Worm (Caenorhabditis elegans) whole organism, early embryonic: Measurements from ENCODE around the gene Y23B4A.1.

Experiments used
- B0310.2 ChIP-seq: sonication (generic microtip); optimal IDR thresholded peaks from 2 replicates; lab custom pipeline; 2016; ENCODE audit warnings: mild to moderate bottlenecking, missing genetic modification characterization, missing compliant biosample characterization
- F13C5.2 ChIP-seq: sonication (generic microtip); optimal IDR thresholded peaks from 2 replicates; lab custom pipeline; 2017; ENCODE audit warnings: mild to moderate bottlenecking, missing genetic modification characterization, inconsistent platforms, missing compliant biosample characterization
- aly-1 ChIP-seq: sonication (generic microtip); optimal IDR thresholded peaks from 2 replicates; lab custom pipeline; 2016; ENCODE audit warnings: missing genetic modification characterization, missing compliant biosample characterization
- ama-1 ChIP-seq: fragments of 150-350 bp; optimal IDR thresholded peaks from 2 replicates; lab custom pipeline; 2014
- ceh-13 ChIP-seq: fragments of 200-800 bp; sonication (Bioruptor generic); optimal IDR thresholded peaks from 2 replicates; lab custom pipeline; 2018; ENCODE audit warnings: mild to moderate bottlenecking, missing genetic modification characterization, missing compliant biosample characterization
- ceh-36 ChIP-seq: sonication (generic microtip); optimal IDR thresholded peaks from 2 replicates; lab custom pipeline; 2016; ENCODE audit warnings: missing genetic modification characterization, inconsistent platforms, missing compliant biosample characterization
- ets-7 ChIP-seq: sonication (generic microtip); optimal IDR thresholded peaks from 2 replicates; lab custom pipeline; 2016; ENCODE audit warnings: missing genotype, missing genetic modification characterization, missing compliant biosample characterization
- flt-1 ChIP-seq: fragments of 200-800 bp; sonication (Bioruptor generic); IDR thresholded peaks from 2 replicates; pipeline ENCODE4 v1.3.6; 2022; ENCODE audit warnings: missing genetic modification characterization, missing compliant biosample characterization
- hmbx-1 ChIP-seq: sonication (generic microtip); optimal IDR thresholded peaks from 2 replicates; lab custom pipeline; 2016; ENCODE audit warnings: mild to moderate bottlenecking, missing genetic modification characterization, missing compliant biosample characterization
- hmg-4 ChIP-seq: fragments of 200-800 bp; sonication (Bioruptor generic); optimal IDR thresholded peaks from 2 replicates; lab custom pipeline; 2018; ENCODE audit warnings: mild to moderate bottlenecking, missing genetic modification characterization, missing compliant biosample characterization
- hnd-1 ChIP-seq: sonication (generic microtip); optimal IDR thresholded peaks from 2 replicates; lab custom pipeline; 2016; ENCODE audit warnings: missing genetic modification characterization, missing compliant biosample characterization
- pes-1 ChIP-seq: fragments of 200-800 bp; sonication (Bioruptor generic); IDR thresholded peaks from 2 replicates; pipeline ENCODE4 v1.3.6; 2022; ENCODE audit warnings: missing genetic modification reagents, missing genetic modification characterization, missing compliant biosample characterization
- scrt-1 ChIP-seq: fragments of 200-800 bp; sonication (Bioruptor generic); IDR thresholded peaks from 2 replicates; pipeline ENCODE4 v1.3.6; 2022; ENCODE audit warnings: missing genetic modification characterization, missing compliant biosample characterization
- sea-1 ChIP-seq: fragments of 200-800 bp; sonication (Bioruptor generic); conservative IDR thresholded peaks from 2 replicates; pipeline ENCODE4 v1.3.6; 2022; ENCODE audit warnings: missing genetic modification characterization, missing compliant biosample characterization
- tbx-11 ChIP-seq: fragments of 200-800 bp; sonication (Bioruptor generic); IDR thresholded peaks from 2 replicates; pipeline ENCODE4 v1.3.6; 2022; ENCODE audit warnings: missing genetic modification characterization, missing compliant biosample characterization
- tbx-37 ChIP-seq: fragments of 200-800 bp; sonication (Bioruptor generic); conservative IDR thresholded peaks from 2 replicates; pipeline ENCODE4 v1.3.6; 2022; ENCODE audit warnings: missing genetic modification reagents, missing genetic modification characterization, missing compliant biosample characterization
- tra-4 ChIP-seq: sonication (generic microtip); optimal IDR thresholded peaks from 2 replicates; lab custom pipeline; 2017; ENCODE audit warnings: missing genetic modification characterization, missing compliant biosample characterization

The Y23B4A.1 gene

DNA sequence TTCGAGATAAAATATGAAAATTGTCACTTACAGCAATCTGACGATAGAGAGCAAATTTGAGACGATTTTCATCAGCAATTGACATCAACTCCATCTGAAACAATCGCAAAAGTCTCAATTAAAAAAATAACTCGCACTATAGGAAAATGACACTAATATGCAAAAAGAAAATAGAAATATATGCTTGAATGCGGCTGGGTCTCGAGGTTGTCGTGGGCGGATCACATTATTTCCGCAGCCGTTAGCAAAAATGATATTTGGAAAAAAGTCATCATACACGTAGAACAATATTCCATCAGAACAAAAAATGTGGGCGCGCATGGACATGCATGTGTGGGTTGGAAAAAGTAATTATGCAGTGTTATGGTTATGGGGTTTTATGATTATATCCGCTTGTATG lies at the start of gene Y23B4A.1:
TSS of gene Y23B4A.1 (minus strand) at position 101 of the 400 bp plus-strand sequence.
- TF ChIP-seq F13C5.2 (no peak), tbx-11 (GFP tag; lab: Robert Waterston, UW) (no peak), ceh-36 (tag; lab: Kevin White, UChicago) (no peak), hmg-4 (GFP tag; lab: Kevin White, UChicago) (no peak), hmbx-1 (no peak), tbx-37 (no peak), sea-1 (GFP tag; lab: Robert Waterston, UW) (no peak), hnd-1 (tag; lab: Kevin White, UChicago) (no peak), flt-1 (GFP tag; lab: Robert Waterston, UW) (no peak), pes-1 (no peak), ets-7 (tag; lab: Kevin White, UChicago) (no peak), B0310.2 (no peak), tra-4 (no peak), ceh-13 (no peak), scrt-1 (GFP tag; lab: Robert Waterston, UW) (no peak), aly-1 (no peak), ama-1 (lab: Kevin White, UChicago) (no peak)

DNA sequence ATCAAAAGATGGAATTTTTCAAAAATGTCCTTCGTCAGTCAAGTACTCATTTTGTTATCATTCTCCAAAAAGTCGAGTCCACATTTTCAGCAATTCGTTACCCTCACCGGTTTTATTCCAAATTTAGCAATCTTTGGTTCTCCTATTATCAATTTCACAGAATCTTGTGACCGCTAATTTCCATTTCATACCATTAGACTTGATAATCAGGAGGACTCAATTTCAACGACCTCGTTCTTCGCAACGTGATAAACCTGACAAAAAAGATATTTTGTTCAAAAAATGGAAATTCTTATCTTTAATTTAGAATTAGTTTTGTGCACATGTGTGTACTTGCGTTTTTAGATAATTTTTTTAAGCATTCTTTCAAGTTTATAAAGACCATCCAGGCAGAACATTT lies 45.4 kb upstream of the Y23B4A.1 start:
- no peak for TF ChIP-seq ceh-13
- TF ChIP-seq hnd-1 (tag; lab: Kevin White, UChicago) = no peak
- TF ChIP-seq ama-1 (lab: Kevin White, UChicago) = no peak
- TF ChIP-seq hmbx-1 = no peak
- no peak for TF ChIP-seq tbx-37
- TF ChIP-seq aly-1 = no peak
- no peak for TF ChIP-seq ets-7 (tag; lab: Kevin White, UChicago)
- no peak for TF ChIP-seq flt-1 (GFP tag; lab: Robert Waterston, UW)
- TF ChIP-seq ceh-36 (tag; lab: Kevin White, UChicago) = no peak
- TF ChIP-seq F13C5.2 = no peak
- no peak for TF ChIP-seq scrt-1 (GFP tag; lab: Robert Waterston, UW)
- no peak for TF ChIP-seq tra-4
- TF ChIP-seq sea-1 (GFP tag; lab: Robert Waterston, UW) = no peak
- no peak for TF ChIP-seq B0310.2
- no peak for TF ChIP-seq tbx-11 (GFP tag; lab: Robert Waterston, UW)
- TF ChIP-seq pes-1 = no peak
- no peak for TF ChIP-seq hmg-4 (GFP tag; lab: Kevin White, UChicago)

DNA sequence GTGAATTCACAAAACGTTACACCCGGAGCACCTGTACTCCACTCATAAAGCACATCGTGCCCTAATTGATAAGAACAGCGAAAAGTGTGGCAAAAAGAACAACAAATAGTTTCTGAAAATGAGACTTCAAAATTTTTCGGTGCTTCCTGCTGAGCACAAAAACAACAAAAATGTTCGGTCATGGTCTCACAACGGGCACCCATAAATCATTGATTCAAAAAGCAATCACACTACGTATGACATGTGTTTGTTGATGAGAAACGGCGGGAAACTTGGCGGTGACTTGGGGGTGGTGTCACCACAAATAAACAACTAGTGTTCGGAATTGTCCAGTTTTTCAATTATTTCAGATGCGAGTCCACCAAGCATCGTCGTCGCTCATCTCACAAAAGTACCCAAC lies 43.7 kb upstream of the Y23B4A.1 start:
- TF ChIP-seq scrt-1 (GFP tag; lab: Robert Waterston, UW) (no peak), ceh-36 (tag; lab: Kevin White, UChicago) (no peak), B0310.2 (no peak), tbx-37 (no peak), hmg-4 (GFP tag; lab: Kevin White, UChicago) (no peak), ceh-13 (no peak), pes-1 (no peak), hnd-1 (tag; lab: Kevin White, UChicago) (no peak), F13C5.2 (no peak), ets-7 (tag; lab: Kevin White, UChicago) (no peak), sea-1 (GFP tag; lab: Robert Waterston, UW) (no peak), tra-4 (no peak), tbx-11 (GFP tag; lab: Robert Waterston, UW) (no peak), hmbx-1 (no peak), ama-1 (lab: Kevin White, UChicago) (no peak), flt-1 (GFP tag; lab: Robert Waterston, UW) (no peak), aly-1 (no peak)

- no peak for TF ChIP-seq scrt-1 (GFP tag; lab: Robert Waterston, UW)
- TF ChIP-seq hnd-1 (tag; lab: Kevin White, UChicago) = no peak
- no peak for TF ChIP-seq tbx-11 (GFP tag; lab: Robert Waterston, UW)
- no peak for TF ChIP-seq aly-1
- no peak for TF ChIP-seq pes-1
- no peak for TF ChIP-seq ceh-13
- no peak for TF ChIP-seq tbx-37
- TF ChIP-seq tra-4 = no peak
- TF ChIP-seq F13C5.2 = no peak
- TF ChIP-seq hmbx-1 = no peak
- TF ChIP-seq B0310.2 = no peak
- TF ChIP-seq sea-1 (GFP tag; lab: Robert Waterston, UW) = no peak
- no peak for TF ChIP-seq flt-1 (GFP tag; lab: Robert Waterston, UW)
- no peak for TF ChIP-seq ceh-36 (tag; lab: Kevin White, UChicago)
- no peak for TF ChIP-seq hmg-4 (GFP tag; lab: Kevin White, UChicago)
- TF ChIP-seq ama-1 (lab: Kevin White, UChicago) = no peak
- no peak for TF ChIP-seq ets-7 (tag; lab: Kevin White, UChicago)
Observed at ce11 chrX:5958815-5959214, 41.6 kb upstream of the Y23B4A.1 start, which contains the start of gene R07E4.1. TSS of gene R07E4.1 (plus strand) at chrX:5959115.

DNA sequence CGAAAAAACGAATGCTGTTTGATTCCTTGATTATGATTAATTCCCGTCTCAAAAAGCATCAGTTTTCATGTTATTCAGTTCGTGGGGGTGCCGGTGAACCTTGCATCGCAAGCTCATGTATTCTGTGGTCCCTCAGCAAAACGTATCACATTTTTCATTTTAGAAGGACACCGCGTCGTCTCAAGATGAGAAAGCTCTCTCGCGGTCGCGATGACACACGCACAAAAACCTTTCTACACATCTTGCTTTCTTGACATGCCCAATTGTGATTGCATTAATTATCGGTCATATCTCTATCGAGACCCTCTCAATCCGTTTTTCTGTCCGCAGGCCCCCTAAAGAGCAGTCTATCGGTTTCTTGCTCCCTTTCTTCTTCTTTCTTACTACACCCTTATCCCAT lies 38.9 kb upstream of the Y23B4A.1 start:
- TF ChIP-seq B0310.2 (no peak), sea-1 (GFP tag; lab: Robert Waterston, UW) (no peak), aly-1 (no peak), ama-1 (lab: Kevin White, UChicago) (no peak), hnd-1 (tag; lab: Kevin White, UChicago) (no peak), tbx-37 (no peak), ceh-36 (tag; lab: Kevin White, UChicago) (no peak), tra-4 (no peak), flt-1 (GFP tag; lab: Robert Waterston, UW) (no peak), ets-7 (tag; lab: Kevin White, UChicago) (no peak), pes-1 (no peak), ceh-13 (no peak)

DNA sequence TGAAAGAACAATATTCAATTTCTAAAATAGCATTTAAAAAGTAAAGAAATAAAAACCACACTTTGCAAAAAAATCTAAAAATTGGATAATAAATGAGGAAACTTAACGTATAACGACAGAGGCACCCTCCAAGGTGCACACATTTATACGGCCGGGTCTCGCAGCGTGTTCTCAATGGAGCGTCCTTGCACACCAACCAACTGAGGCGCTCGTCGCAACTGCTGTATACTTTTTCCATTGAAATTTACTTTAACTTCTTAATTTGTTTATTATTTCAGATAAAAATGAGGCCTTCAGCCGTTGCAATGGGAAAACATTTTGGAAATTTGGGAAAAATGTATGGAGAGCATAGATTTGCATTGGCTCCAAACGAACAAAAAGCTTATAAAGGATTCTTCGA lies 36.0 kb upstream of the Y23B4A.1 start, which contains the start of the genes R07E4.5 and R07E4.3:
TSS of gene R07E4.5 (minus strand) at position 1 of the 400 bp plus-strand sequence.
TSS of gene R07E4.3 (plus strand) at position 285 of the 400 bp plus-strand sequence.
- no peak for TF ChIP-seq flt-1 (GFP tag; lab: Robert Waterston, UW)
- TF ChIP-seq sea-1 (GFP tag; lab: Robert Waterston, UW) = no peak
- TF ChIP-seq hnd-1 (tag; lab: Kevin White, UChicago) = no peak
- 0 out of 2 replicates have a peak, but pooled peaks have one; percentile 42 for TF ChIP-seq pes-1
- no peak for TF ChIP-seq ets-7 (tag; lab: Kevin White, UChicago)
- TF ChIP-seq ceh-36 (tag; lab: Kevin White, UChicago) = no peak
- no peak for TF ChIP-seq tra-4
- TF ChIP-seq scrt-1 (GFP tag; lab: Robert Waterston, UW) = no peak
- no peak for TF ChIP-seq tbx-37
- peak; percentile 69 for TF ChIP-seq F13C5.2
- no peak for TF ChIP-seq tbx-11 (GFP tag; lab: Robert Waterston, UW)

DNA sequence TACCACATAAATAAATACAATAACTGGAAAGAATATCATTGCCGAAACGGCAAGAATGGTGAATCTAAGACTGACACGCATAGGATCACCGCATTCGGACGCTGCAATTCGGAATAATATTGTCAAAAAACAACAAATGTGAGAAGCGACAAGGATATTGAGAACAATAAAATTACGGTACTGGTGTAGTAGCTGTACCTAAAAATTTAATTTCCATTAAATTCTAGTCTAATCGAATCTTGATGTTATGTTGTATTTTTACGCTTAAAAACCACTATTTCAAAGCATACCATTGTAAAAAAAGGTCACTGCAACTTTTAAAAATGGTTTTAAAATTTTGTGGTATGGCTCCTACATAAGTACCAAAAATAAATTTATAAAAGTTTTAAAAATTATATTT lies 31.6 kb upstream of the Y23B4A.1 start, which contains the start of gene mig-23:
TSS of gene mig-23 (minus strand) at position 101 of the 400 bp plus-strand sequence.
- TF ChIP-seq F13C5.2 (no peak), hmbx-1 (no peak), hmg-4 (GFP tag; lab: Kevin White, UChicago) (no peak), ama-1 (lab: Kevin White, UChicago) (no peak), ets-7 (tag; lab: Kevin White, UChicago) (no peak), tbx-37 (no peak), scrt-1 (GFP tag; lab: Robert Waterston, UW) (no peak), ceh-13 (no peak), hnd-1 (tag; lab: Kevin White, UChicago) (no peak), sea-1 (GFP tag; lab: Robert Waterston, UW) (no peak), pes-1 (no peak), ceh-36 (tag; lab: Kevin White, UChicago) (no peak)
